Fruit fly (Drosophila melanogaster) whole organism, wandering third instar larva: Measurements from ENCODE around the gene Nup205.

Experiments used
- Abd-B ChIP-seq: fragments of >200 bp; optimal IDR thresholded peaks from 2 replicates; lab custom pipeline; 2017; ENCODE audit warnings: missing biosample characterization, missing genetic modification characterization
- CG32264 ChIP-seq: fragments of 200-800 bp; sonication (Bioruptor generic); optimal IDR thresholded peaks from 2 replicates; lab custom pipeline; 2016; ENCODE audit warnings: missing biosample characterization, missing genetic modification characterization
- CG9705 ChIP-seq: fragments of 200-800 bp; sonication (Bioruptor generic); optimal IDR thresholded peaks from 2 replicates; lab custom pipeline; 2018; ENCODE audit warnings: missing biosample characterization, mild to moderate bottlenecking, missing genetic modification characterization
- CrebA ChIP-seq: fragments of 200-800 bp; sonication (Bioruptor generic); optimal IDR thresholded peaks from 2 replicates; lab custom pipeline; 2016; ENCODE audit warnings: missing biosample characterization, mild to moderate bottlenecking, missing genetic modification characterization, borderline replicate concordance
- Dfd ChIP-seq: fragments of >200 bp; optimal IDR thresholded peaks from 2 replicates; lab custom pipeline; 2017; ENCODE audit warnings: missing biosample characterization, missing genetic modification characterization
- Dif ChIP-seq: fragments of 200-275, 200-300 bp; sonication (Bioruptor generic); optimal IDR thresholded peaks from 2 replicates; lab custom pipeline; 2018; ENCODE audit warnings: missing biosample characterization, missing genetic modification characterization; ENCODE audit not compliant: partially characterized antibody
- GATAd ChIP-seq: sonication (Bioruptor generic); optimal IDR thresholded peaks from 2 replicates; lab custom pipeline; 2016; ENCODE audit warnings: missing biosample characterization, missing genetic modification characterization
- HLH106 ChIP-seq: fragments of 200-800 bp; optimal IDR thresholded peaks from 3 replicates; lab custom pipeline; 2019; ENCODE audit warnings: missing biosample characterization, mild to moderate bottlenecking, missing genetic modification characterization, moderate library complexity
- Hnf4 ChIP-seq: fragments of 200-800 bp; sonication (Bioruptor generic); optimal IDR thresholded peaks from 2 replicates; lab custom pipeline; 2016; ENCODE audit warnings: missing biosample characterization, mild to moderate bottlenecking, missing genetic modification characterization
- Hr78 ChIP-seq: fragments of >200 bp; optimal IDR thresholded peaks from 2 replicates; lab custom pipeline; 2017; ENCODE audit warnings: missing biosample characterization, missing genetic modification characterization
- Hr83 ChIP-seq: fragments of 200-300 bp; sonication (Bioruptor generic); optimal IDR thresholded peaks from 2 replicates; lab custom pipeline; 2016; ENCODE audit warnings: missing biosample characterization, mild to moderate bottlenecking, missing genetic modification characterization, moderate library complexity; ENCODE audit not compliant: poor library complexity, severe bottlenecking
- Jra ChIP-seq: sonication (Bioruptor generic); optimal IDR thresholded peaks from 2 replicates; lab custom pipeline; 2016; ENCODE audit warnings: missing biosample characterization, missing genetic modification characterization
- Mio ChIP-seq: sonication (Bioruptor generic); optimal IDR thresholded peaks from 2 replicates; lab custom pipeline; 2016; ENCODE audit warnings: missing biosample characterization, missing genetic modification characterization
- Myc ChIP-seq: fragments of >200 bp; optimal IDR thresholded peaks from 2 replicates; lab custom pipeline; 2017
- N ChIP-seq: fragments of >200 bp; optimal IDR thresholded peaks from 2 replicates; lab custom pipeline; 2018; ENCODE audit warnings: missing biosample characterization, missing external identifiers, missing genetic modification characterization
- OdsH ChIP-seq: fragments of 200-800 bp; sonication (Bioruptor generic); optimal IDR thresholded peaks from 2 replicates; lab custom pipeline; 2016; ENCODE audit warnings: missing biosample characterization, mild to moderate bottlenecking, missing genetic modification characterization
- Rel ChIP-seq, 2 experiments: fragments of 200-800 bp; sonication (Bioruptor generic) in 1 of 2; optimal IDR thresholded peaks; 2 replicates in 1 of 2; 3 replicates in 1 of 2; lab custom pipeline; 2016 to 2019; ENCODE audit warnings: mild to moderate bottlenecking in 2 of 2, missing biosample characterization in 2 of 2, missing genetic modification characterization in 2 of 2, moderate library complexity in 1 of 2
- Sp1 ChIP-seq: fragments of 200-800 bp; sonication (Bioruptor generic); optimal IDR thresholded peaks from 3 replicates; lab custom pipeline; 2019; ENCODE audit warnings: missing biosample characterization, mild to moderate bottlenecking, missing genetic modification characterization, moderate library complexity
- Vsx2 ChIP-seq: fragments of 200-300, 225-300 bp; sonication (Bioruptor generic); optimal IDR thresholded peaks from 2 replicates; lab custom pipeline; 2018; ENCODE audit warnings: missing biosample characterization, missing genetic modification characterization; ENCODE audit not compliant: partially characterized antibody
- br ChIP-seq: fragments of 200-800 bp; sonication (Bioruptor generic); optimal IDR thresholded peaks from 2 replicates; lab custom pipeline; 2016; ENCODE audit warnings: missing biosample characterization, missing genetic modification characterization
- brk ChIP-seq: fragments of 200-800 bp; sonication (Bioruptor generic); optimal IDR thresholded peaks from 2 replicates; lab custom pipeline; 2016; ENCODE audit warnings: missing biosample characterization, mild to moderate bottlenecking, missing genetic modification characterization
- dl ChIP-seq, 2 experiments: fragments of 175-275, 200-275 bp in 1 of 2; fragments of 200-275 bp in 1 of 2; sonication (Bioruptor generic); optimal IDR thresholded peaks; lab custom pipeline; 2018; ENCODE audit warnings: mild to moderate bottlenecking in 2 of 2, missing biosample characterization in 2 of 2, missing genetic modification characterization in 2 of 2, moderate library complexity in 2 of 2; ENCODE audit not compliant: partially characterized antibody in 2 of 2, insufficient read depth in 1 of 2
- dmrt93B ChIP-seq: fragments of 200-800 bp; sonication (Bioruptor generic); optimal IDR thresholded peaks from 2 replicates; lab custom pipeline; 2018; ENCODE audit warnings: missing biosample characterization, mild to moderate bottlenecking, missing genetic modification characterization
- dsf ChIP-seq: sonication (Bioruptor generic); optimal IDR thresholded peaks from 2 replicates; lab custom pipeline; 2016; ENCODE audit warnings: missing biosample characterization, missing genetic modification characterization, borderline replicate concordance
- ey ChIP-seq: fragments of 200-800 bp; sonication (Bioruptor generic); optimal IDR thresholded peaks from 2 replicates; lab custom pipeline; 2016; ENCODE audit warnings: missing biosample characterization, missing genetic modification characterization
- foxo ChIP-seq, 2 experiments: fragments of 200-800 bp; sonication (Bioruptor generic); optimal IDR thresholded peaks; 2 replicates in 1 of 2; 3 replicates in 1 of 2; lab custom pipeline; 2016 to 2017; ENCODE audit warnings: missing biosample characterization in 2 of 2, missing genetic modification characterization in 2 of 2
- fru ChIP-seq: fragments of 200-800 bp; sonication (Bioruptor generic); optimal IDR thresholded peaks from 3 replicates; lab custom pipeline; 2016; ENCODE audit warnings: missing biosample characterization, mild to moderate bottlenecking, missing genetic modification characterization
- h ChIP-seq: fragments of 200-800 bp; sonication (Bioruptor generic); optimal IDR thresholded peaks from 3 replicates; lab custom pipeline; 2016; ENCODE audit warnings: missing biosample characterization, mild to moderate bottlenecking, missing genetic modification characterization
- jim ChIP-seq: fragments of 175-275, 200-325 bp; sonication (Bioruptor generic); optimal IDR thresholded peaks from 2 replicates; lab custom pipeline; 2016; ENCODE audit warnings: missing biosample characterization, mild to moderate bottlenecking, missing genetic modification characterization
- lola ChIP-seq: fragments of >200 bp; optimal IDR thresholded peaks from 2 replicates; lab custom pipeline; 2017; ENCODE audit warnings: missing biosample characterization, missing genetic modification characterization
- pan ChIP-seq: fragments of >200 bp; optimal IDR thresholded peaks from 2 replicates; lab custom pipeline; 2017
- psq ChIP-seq: fragments of 200-800 bp; sonication (Bioruptor generic); optimal IDR thresholded peaks from 3 replicates; lab custom pipeline; 2017; ENCODE audit warnings: missing biosample characterization, mild to moderate bottlenecking, missing genetic modification characterization, moderate library complexity
- rgr ChIP-seq: fragments of 200-800 bp; sonication (Bioruptor generic); optimal IDR thresholded peaks from 3 replicates; lab custom pipeline; 2016; ENCODE audit warnings: missing biosample characterization, mild to moderate bottlenecking, missing genetic modification characterization
- sage ChIP-seq: fragments of 200-800 bp; sonication (Bioruptor generic); optimal IDR thresholded peaks from 2 replicates; lab custom pipeline; 2016; ENCODE audit warnings: missing biosample characterization, mild to moderate bottlenecking, missing genetic modification characterization
- sv ChIP-seq: fragments of 200-800 bp; sonication (Bioruptor generic); optimal IDR thresholded peaks from 3 replicates; lab custom pipeline; 2016; ENCODE audit warnings: missing biosample characterization, missing genetic modification characterization
- tai ChIP-seq: sonication (Bioruptor generic); optimal IDR thresholded peaks from 2 replicates; lab custom pipeline; 2016; ENCODE audit warnings: missing biosample characterization, missing genetic modification characterization
- usp ChIP-seq: fragments of >200 bp; optimal IDR thresholded peaks from 2 replicates; lab custom pipeline; 2017; ENCODE audit warnings: missing biosample characterization, missing genetic modification characterization
- woc ChIP-seq: sonication (Bioruptor generic); optimal IDR thresholded peaks from 2 replicates; lab custom pipeline; 2016; ENCODE audit warnings: missing biosample characterization, mild to moderate bottlenecking, missing genetic modification characterization

Nup205 gene

DNA sequence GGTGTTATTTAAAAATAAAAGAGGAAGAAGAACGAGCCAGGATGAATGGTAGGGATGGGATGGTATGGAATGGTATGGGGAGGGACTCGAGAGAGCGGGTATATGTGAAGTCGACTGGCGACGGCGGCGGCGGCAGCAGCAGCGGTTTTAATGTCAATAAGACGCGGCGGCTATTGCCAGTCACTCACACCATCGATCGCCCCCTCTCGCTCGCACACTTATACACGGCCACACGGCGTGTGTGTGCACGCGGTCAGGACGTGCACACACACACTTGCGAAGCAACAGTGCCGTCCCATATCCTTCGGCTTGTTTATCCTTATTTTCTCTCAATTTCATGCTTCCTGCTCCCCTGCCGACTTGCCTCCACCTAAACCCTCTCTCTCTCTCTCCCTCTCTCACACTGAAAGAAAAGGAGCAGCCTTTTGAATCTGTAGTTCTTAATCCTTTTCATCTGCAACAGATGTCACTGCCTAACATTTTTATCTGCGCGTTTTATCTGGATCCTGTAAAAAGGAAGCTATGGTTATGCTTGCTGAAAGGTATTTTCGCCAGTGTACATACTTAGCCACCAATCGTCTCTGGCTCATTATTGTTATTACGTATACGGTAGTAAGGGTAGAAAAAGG is 37.2 kb downstream of the Nup205 start:
- TF ChIP-seq foxo (GFP tag; optimal IDR thresholded peaks at IDR 0.05; lab: Kevin White, UChicago) (peak in 1 of 2 experiments; percentile 87), sv (GFP tag; lab: Kevin White, UChicago) (peak; percentile 58), woc (GFP tag; lab: Kevin White, UChicago) (peak; percentile 52), psq (peak; percentile 63), rgr (GFP tag; lab: Kevin White, UChicago) (peak; percentile 82), Rel (GFP tag; optimal IDR thresholded peaks at IDR 0.05; lab: Kevin White, UChicago) (no peak), Rel (tag; optimal IDR thresholded peaks at IDR 0.05; lab: Kevin White, UChicago) (peak; percentile 16), Myc (lab: Kevin White, UChicago) (no peak), Hnf4 (GFP tag; lab: Kevin White, UChicago) (peak; percentile 73), Mio (GFP tag; lab: Kevin White, UChicago) (no peak), lola (GFP tag; lab: Kevin White, UChicago) (no peak), pan (lab: Kevin White, UChicago) (no peak), CG32264 (no peak), Hr78 (GFP tag; lab: Kevin White, UChicago) (no peak), Sp1 (peak; percentile 73), dmrt93B (GFP tag; lab: Kevin White, UChicago) (peak; percentile 48), usp (GFP tag; lab: Kevin White, UChicago) (no peak), Dif (no peak), HLH106 (tag; lab: Kevin White, UChicago) (peak; percentile 79), sage (GFP tag; lab: Kevin White, UChicago) (peak; percentile 14), Vsx2 (no peak), Jra (GFP tag; lab: Kevin White, UChicago) (peak; percentile 68), br (GFP tag; lab: Kevin White, UChicago) (peak; percentile 76), ey (GFP tag; lab: Kevin White, UChicago) (peak; percentile 85), Abd-B (no peak), fru (GFP tag; lab: Kevin White, UChicago) (peak; percentile 86), brk (GFP tag; lab: Kevin White, UChicago) (peak; percentile 18), tai (GFP tag; lab: Kevin White, UChicago) (no peak), OdsH (GFP tag; lab: Kevin White, UChicago) (peak; percentile 68), jim (GFP tag; lab: Kevin White, UChicago) (no peak), Dfd (no peak), GATAd (GFP tag; lab: Kevin White, UChicago) (no peak), Hr83 (GFP tag; lab: Kevin White, UChicago) (peak; percentile 20), CrebA (GFP tag; lab: Kevin White, UChicago) (no peak), dl (GFP tag; optimal IDR thresholded peaks at IDR 0.05; lab: Kevin White, UChicago; ENCODE audit: insufficient read depth in 1 of 2, partially characterized antibody in 2 of 2) (no peak), CG9705 (GFP tag; lab: Kevin White, UChicago) (peak; percentile 38), N (GFP tag; lab: Kevin White, UChicago) (no peak), dsf (GFP tag; lab: Kevin White, UChicago) (peak; percentile 11), h (GFP tag; lab: Kevin White, UChicago) (peak; percentile 80)

DNA sequence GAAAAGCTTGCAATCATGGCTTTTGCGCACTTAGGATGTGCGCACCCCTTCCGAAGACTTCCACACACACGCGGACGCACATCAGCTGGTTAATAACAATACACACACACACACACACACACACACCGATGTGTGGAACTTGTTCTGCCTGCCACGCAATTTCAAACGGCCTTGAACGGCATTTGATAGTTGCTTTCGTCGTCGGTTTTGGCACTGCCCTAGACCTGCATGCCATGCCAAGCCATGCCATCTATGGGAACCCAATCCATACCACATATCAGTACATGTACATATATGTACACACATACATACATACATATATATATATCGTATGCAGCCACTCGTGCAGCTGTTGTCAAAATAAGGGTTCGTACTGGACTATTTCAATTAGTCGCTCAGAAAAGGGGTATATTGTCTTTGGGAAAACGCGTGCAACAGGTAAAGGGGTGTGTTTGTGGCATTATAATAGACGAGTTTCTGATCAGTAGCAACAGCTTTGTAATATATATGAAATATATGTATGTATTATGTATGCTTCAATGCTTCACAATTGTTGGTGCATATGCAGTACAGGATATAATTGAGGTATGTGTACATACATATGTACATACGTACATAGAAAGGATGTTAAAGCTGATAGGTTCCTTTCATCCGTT is 38.1 kb downstream of the Nup205 start, which contains the start of gene amn:
amn (minus strand) TSS at position 51 of the 656 bp plus-strand sequence.
- TF ChIP-seq HLH106 (tag; lab: Kevin White, UChicago), result no peak
- peak; percentile 7 for TF ChIP-seq Dfd
